Fruit fly (Drosophila melanogaster): Measurements from ENCODE around the gene VAChT.

The VAChT gene

DNA sequence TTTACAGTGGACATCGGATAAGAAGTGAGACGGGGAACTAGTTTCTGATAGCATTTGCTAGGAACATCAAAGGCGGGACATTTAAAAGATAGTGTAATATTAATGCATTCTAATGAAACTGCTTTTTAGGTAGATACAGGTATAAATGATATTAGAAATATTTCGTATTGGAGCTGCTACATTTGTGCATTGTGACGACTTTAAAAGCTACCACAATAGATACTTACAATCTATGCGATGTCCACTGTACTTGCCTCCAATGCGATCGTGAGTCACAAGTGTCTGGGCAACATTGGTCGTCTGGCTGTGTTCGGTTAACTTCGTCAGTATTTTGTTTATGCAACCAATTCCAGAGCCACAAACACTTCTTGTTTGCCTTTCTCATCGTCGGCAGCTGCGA is 35.5 kb upstream of the VAChT start (continued):
- TF ChIP-seq eyg (GFP tag; optimal IDR thresholded peaks at IDR 0.05) (no peak), unpg (GFP tag; optimal IDR thresholded peaks at IDR 0.05) (peak; percentile 2), gt (GFP tag; IDR thresholded peaks at IDR 0.05) (no peak), CG7839 (tag; optimal IDR thresholded peaks at IDR 0.05) (no peak)

DNA sequence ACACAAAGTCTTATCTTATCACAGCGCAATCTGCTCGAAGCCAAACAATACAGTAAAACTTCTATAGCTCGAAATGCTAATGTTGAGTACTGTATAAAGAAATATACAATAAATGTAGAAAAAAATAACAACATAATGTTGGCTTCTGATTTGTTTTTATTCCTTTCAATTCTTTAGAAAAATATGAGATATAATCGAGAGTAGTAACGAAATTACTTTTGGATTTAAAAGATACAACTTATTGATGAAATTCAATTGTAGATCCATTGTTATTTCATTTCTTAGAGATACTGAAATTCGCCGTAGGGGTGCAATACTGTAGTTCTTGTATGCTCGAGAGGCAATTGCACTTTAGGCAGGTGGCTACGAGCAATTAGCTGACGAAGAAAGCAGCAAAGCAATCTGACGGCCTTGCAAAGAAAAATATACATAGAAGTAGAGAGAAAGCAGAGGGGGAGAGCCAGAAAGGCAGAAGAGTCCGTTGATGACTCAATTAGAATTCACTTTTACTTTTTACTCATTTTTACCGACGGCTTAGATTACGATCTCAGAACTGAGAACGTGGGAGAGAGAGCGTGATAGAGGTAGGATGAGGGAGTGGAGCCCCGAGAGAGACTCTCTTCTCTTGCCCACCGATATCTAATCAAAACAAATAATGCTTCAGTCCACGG is 34.7 kb upstream of the VAChT start:
- TF ChIP-seq sob (GFP tag; IDR thresholded peaks at IDR 0.05) (peak; percentile 52; the same call in 1 of the 2 replicates), Tbp (GFP tag; optimal IDR thresholded peaks at IDR 0.05) (no peak), CG17385 (GFP tag; optimal IDR thresholded peaks at IDR 0.05) (peak; percentile 40), Hey (tag; optimal IDR thresholded peaks at IDR 0.05) (no peak), HLHmδ (GFP tag; optimal IDR thresholded peaks at IDR 0.05) (no peak), ttk (GFP tag; IDR thresholded peaks at IDR 0.05) (0 out of 2 replicates have a peak, but pooled peaks have one; percentile 29), cg (GFP tag; optimal IDR thresholded peaks at IDR 0.05) (no peak), Lpt (GFP tag; optimal IDR thresholded peaks at IDR 0.05) (no peak), Sox100B (GFP tag; optimal IDR thresholded peaks at IDR 0.05) (peak; percentile 37), CG15696 (tag; optimal IDR thresholded peaks at IDR 0.05) (peak; percentile 67), wdn (GFP tag; IDR thresholded peaks at IDR 0.05) (0 out of 2 replicates have a peak, but pooled peaks have one; percentile 16), Trl (optimal IDR thresholded peaks at IDR 0.05) (peak; percentile 79 to 80), Trl (GFP tag; optimal IDR thresholded peaks at IDR 0.05) (no peak), zfh1 (GFP tag; IDR thresholded peaks at IDR 0.05) (peak; percentile 40; the same call in 1 of the 3 replicates), CG5953 (GFP tag; IDR thresholded peaks at IDR 0.05) (no peak), bab2 (GFP tag; optimal IDR thresholded peaks at IDR 0.05) (peak; percentile 64), CG17361 (GFP tag; IDR thresholded peaks at IDR 0.05) (peak; percentile 60; the same call in 2 of the 3 replicates), CG11085 (GFP tag; IDR thresholded peaks at IDR 0.05) (0 out of 2 replicates have a peak, but pooled peaks have one; percentile 31), Dip3 (GFP tag; optimal IDR thresholded peaks at IDR 0.05) (no peak), CG5180 (GFP tag; optimal IDR thresholded peaks at IDR 0.05) (peak; percentile 14), Hmr (GFP tag; optimal IDR thresholded peaks at IDR 0.05) (peak; percentile 59), dmrt11E (tag; optimal IDR thresholded peaks at IDR 0.05) (peak; percentile 62), MBD-R2 (GFP tag; IDR thresholded peaks at IDR 0.05) (peak; percentile 29; the same call in 1 of the 2 replicates), CG14860 (GFP tag; IDR thresholded peaks at IDR 0.05; ENCODE audit: partially characterized antibody) (no peak), CG12299 (tag; optimal IDR thresholded peaks at IDR 0.05) (peak; percentile 47), CG8765 (GFP tag; IDR thresholded peaks at IDR 0.05) (no peak), Xbp1 (GFP tag; optimal IDR thresholded peaks at IDR 0.05) (peak; percentile 27), bsh (GFP tag; optimal IDR thresholded peaks at IDR 0.05) (peak in 1 of 2 experiments; percentile 72), CG7839 (tag; optimal IDR thresholded peaks at IDR 0.05) (peak; percentile 91), sisA (GFP tag; IDR thresholded peaks at IDR 0.05) (peak; percentile 50), CG8478 (optimal IDR thresholded peaks at IDR 0.05) (no peak), run (tag; optimal IDR thresholded peaks at IDR 0.05) (peak; percentile 33), ssp (GFP tag; IDR thresholded peaks at IDR 0.05) (peak; percentile 24; the same call in 1 of the 2 replicates), CG32767 (GFP tag; IDR thresholded peaks at IDR 0.05) (peak; percentile 36; the same call in 1 of the 2 replicates), CG8388 (GFP tag; optimal IDR thresholded peaks at IDR 0.05) (peak; percentile 76), grn (GFP tag; optimal IDR thresholded peaks at IDR 0.05) (peak; percentile 85), Scr (GFP tag; IDR thresholded peaks at IDR 0.05; ENCODE audit: partially characterized antibody) (no peak), lola (GFP tag; optimal IDR thresholded peaks at IDR 0.05) (peak in 1 of 3 experiments; percentile 67), Oli (tag; optimal IDR thresholded peaks at IDR 0.05) (peak; percentile 63), Eip74EF (GFP tag; optimal IDR thresholded peaks at IDR 0.05) (peak in 1 of 2 experiments; percentile 84), CG30403 (GFP tag; optimal IDR thresholded peaks at IDR 0.05) (peak; percentile 75), Hr51 (GFP tag; optimal IDR thresholded peaks at IDR 0.05) (peak in 1 of 2 experiments; percentile 57), sens (GFP tag) (peak; percentile 91), amos (GFP tag; IDR thresholded peaks at IDR 0.05; ENCODE audit: partially characterized antibody) (no peak)

Measured in whole organism, embryonic.